Worm (Caenorhabditis elegans) whole organism, L4 larva: Measurements from ENCODE around the gene grl-6.
A peak's percentile ranks its signal among the peaks of the same experiment; 100 is the strongest.

ENCODE experiments used
- D1046.2 ChIP-seq: fragments of 200-800 bp; sonication (Bioruptor generic); IDR thresholded peaks from 2 replicates; pipeline ENCODE4 v1.3.6; 2022; ENCODE audit warnings: missing genetic modification characterization, missing compliant biosample characterization
- T20F7.1 ChIP-seq: fragments of 200-800 bp; sonication (Bioruptor generic); optimal IDR thresholded peaks from 2 replicates; lab custom pipeline; 2018; ENCODE audit warnings: mild to moderate bottlenecking, missing genetic modification characterization, missing compliant biosample characterization
- T26A8.4 ChIP-seq: fragments of 200-800 bp; sonication (Bioruptor generic); IDR thresholded peaks from 2 replicates; pipeline ENCODE4 v1.3.6; 2022; ENCODE audit warnings: missing genetic modification characterization, missing compliant biosample characterization
- Y48G9A.11 ChIP-seq: fragments of 200-800 bp; sonication (Bioruptor generic); IDR thresholded peaks from 2 replicates; pipeline ENCODE4 v1.3.6; 2022; ENCODE audit warnings: missing genetic modification reagents, missing genetic modification characterization, missing compliant biosample characterization
- Y75B8A.6 ChIP-seq: fragments of 200-800 bp; sonication (Bioruptor generic); IDR thresholded peaks from 2 replicates; pipeline ENCODE4 v1.3.6; 2022; ENCODE audit warnings: missing genetic modification reagents, missing genetic modification characterization, missing compliant biosample characterization
- ZK337.2 ChIP-seq: fragments of 200-800 bp; sonication (Bioruptor generic); IDR thresholded peaks from 2 replicates; pipeline ENCODE4 v1.3.6; 2022; ENCODE audit warnings: missing genetic modification reagents, missing genetic modification characterization, missing compliant biosample characterization
- aha-1 ChIP-seq: fragments of 150-350 bp; peaks from one replicate; lab custom pipeline; 2014; ENCODE audit warnings: missing biosample characterization, missing genetic modification characterization
- ceh-20 ChIP-seq: fragments of 200-800 bp; sonication (Bioruptor generic); IDR thresholded peaks from 2 replicates; pipeline ENCODE4 v1.3.6; 2022; ENCODE audit warnings: missing genetic modification reagents, missing genetic modification characterization, missing compliant biosample characterization
- ceh-28 ChIP-seq: fragments of 150-350 bp; optimal IDR thresholded peaks from 2 replicates; lab custom pipeline; 2014; ENCODE audit warnings: missing biosample characterization, missing genetic modification reagents, missing genetic modification characterization
- ceh-62 ChIP-seq: sonication (generic microtip); optimal IDR thresholded peaks from 2 replicates; lab custom pipeline; 2017; ENCODE audit warnings: missing biosample characterization, missing genetic modification characterization
- cey-2 ChIP-seq: sonication (generic microtip); optimal IDR thresholded peaks from 3 replicates; lab custom pipeline; 2017; ENCODE audit warnings: missing genetic modification characterization, mild to moderate bottlenecking, missing compliant biosample characterization, antibody characterized with exemption, borderline replicate concordance; ENCODE audit not compliant: insufficient read depth
- daf-16 ChIP-seq, 3 experiments: sonication (generic microtip); optimal IDR thresholded peaks; 2 replicates each; lab custom pipeline; 2016 to 2017; ENCODE audit warnings: missing genetic modification characterization in 3 of 3, missing genetic modification reagents in 3 of 3, mild to moderate bottlenecking in 2 of 3, missing compliant biosample characterization in 2 of 3, missing biosample characterization in 1 of 3, moderate library complexity in 1 of 3
- dmd-6 ChIP-seq: fragments of 200-800 bp; sonication (Bioruptor generic); IDR thresholded peaks from 2 replicates; pipeline ENCODE4 v1.3.6; 2022; ENCODE audit warnings: missing genetic modification reagents, missing genetic modification characterization, missing compliant biosample characterization
- dve-1 ChIP-seq: sonication (generic microtip); optimal IDR thresholded peaks from 2 replicates; lab custom pipeline; 2017; ENCODE audit warnings: antibody characterized with exemption, mild to moderate bottlenecking, missing genetic modification characterization, missing compliant biosample characterization; ENCODE audit not compliant: insufficient read depth
- egl-27 ChIP-seq: sonication (generic microtip); optimal IDR thresholded peaks from 3 replicates; lab custom pipeline; 2017; ENCODE audit warnings: missing biosample characterization, missing genetic modification reagents, missing genetic modification characterization
- hlh-30 ChIP-seq: sonication (generic microtip); optimal IDR thresholded peaks from 2 replicates; lab custom pipeline; 2017; ENCODE audit warnings: antibody characterized with exemption, mild to moderate bottlenecking, missing genetic modification characterization, missing compliant biosample characterization; ENCODE audit not compliant: insufficient read depth
- lin-38 ChIP-seq: fragments of 200-800 bp; sonication (Bioruptor generic); IDR thresholded peaks from 2 replicates; pipeline ENCODE4 v1.3.6; 2022; ENCODE audit warnings: missing genetic modification reagents, missing genetic modification characterization, missing compliant biosample characterization
- lir-3 ChIP-seq: sonication (generic microtip); optimal IDR thresholded peaks from 2 replicates; lab custom pipeline; 2016; ENCODE audit warnings: mild to moderate bottlenecking, missing genetic modification characterization, missing compliant biosample characterization
- madf-9 ChIP-seq: fragments of 200-800 bp; sonication (Bioruptor generic); conservative IDR thresholded peaks from 2 replicates; pipeline ENCODE4 v1.3.6; 2022; ENCODE audit warnings: missing genetic modification reagents, missing genetic modification characterization, missing compliant biosample characterization
- mes-2 ChIP-seq: sonication (generic microtip); optimal IDR thresholded peaks from 2 replicates; lab custom pipeline; 2016; ENCODE audit warnings: missing genotype, mild to moderate bottlenecking, missing genetic modification characterization, missing compliant biosample characterization; ENCODE audit not compliant: poor library complexity, severe bottlenecking
- nhr-102 ChIP-seq: sonication (generic microtip); optimal IDR thresholded peaks from 2 replicates; lab custom pipeline; 2016; ENCODE audit warnings: mild to moderate bottlenecking, missing genetic modification characterization, moderate library complexity, missing compliant biosample characterization
- nhr-111 ChIP-seq: fragments of 200-800 bp; sonication (Bioruptor generic); optimal IDR thresholded peaks from 2 replicates; lab custom pipeline; 2018; ENCODE audit warnings: mild to moderate bottlenecking, missing genetic modification characterization, missing compliant biosample characterization
- nhr-25 ChIP-seq: sonication (generic microtip); optimal IDR thresholded peaks from 2 replicates; lab custom pipeline; 2017; ENCODE audit warnings: missing genetic modification characterization, mild to moderate bottlenecking, missing compliant biosample characterization, antibody characterized with exemption, moderate library complexity, borderline replicate concordance; ENCODE audit not compliant: insufficient read depth
- nhr-28 ChIP-seq: fragments of 150-350 bp; optimal IDR thresholded peaks from 2 replicates; lab custom pipeline; 2014; ENCODE audit warnings: missing biosample characterization, missing genetic modification characterization
- nhr-41 ChIP-seq: fragments of 200-800 bp; sonication (Bioruptor generic); IDR thresholded peaks from 2 replicates; pipeline ENCODE4 v1.3.6; 2022; ENCODE audit warnings: missing genetic modification reagents, missing genetic modification characterization, missing compliant biosample characterization
- nhr-77 ChIP-seq: fragments of 150-350 bp; optimal IDR thresholded peaks from 2 replicates; lab custom pipeline; 2014; ENCODE audit warnings: missing biosample characterization, missing genetic modification characterization
- php-3 ChIP-seq: fragments of 200-800 bp; sonication (Bioruptor generic); IDR thresholded peaks from 2 replicates; pipeline ENCODE4 v1.3.6; 2022; ENCODE audit warnings: missing genetic modification reagents, missing genetic modification characterization, missing compliant biosample characterization
- pqm-1 ChIP-seq: sonication (generic microtip); optimal IDR thresholded peaks from 2 replicates; lab custom pipeline; 2017; ENCODE audit warnings: missing biosample characterization, missing genetic modification characterization
- rbr-2 ChIP-seq: sonication (generic microtip); optimal IDR thresholded peaks from 2 replicates; lab custom pipeline; 2016; ENCODE audit warnings: missing genotype, missing genetic modification characterization, missing compliant biosample characterization
- sdz-12 ChIP-seq: fragments of 200-800 bp; sonication (Bioruptor generic); optimal IDR thresholded peaks from 2 replicates; lab custom pipeline; 2018; ENCODE audit warnings: mild to moderate bottlenecking, missing genetic modification characterization, missing compliant biosample characterization
- snpc-1.2 ChIP-seq: fragments of 200-800 bp; sonication (Bioruptor generic); IDR thresholded peaks from 2 replicates; pipeline ENCODE4 v1.3.6; 2022; ENCODE audit warnings: missing genetic modification reagents, missing genetic modification characterization, missing compliant biosample characterization
- tra-1 ChIP-seq: fragments of 200-800 bp; sonication (Bioruptor generic); IDR thresholded peaks from 2 replicates; pipeline ENCODE4 v1.3.6; 2022; ENCODE audit warnings: missing genetic modification reagents, missing genetic modification characterization, missing compliant biosample characterization
- ztf-11 ChIP-seq: fragments of 150-350 bp; optimal IDR thresholded peaks from 2 replicates; lab custom pipeline; 2014; ENCODE audit warnings: missing biosample characterization, missing genetic modification characterization

The grl-6 gene

ce11 chrX:6448866-6449400 is 1.8 kb downstream of the grl-6 start, which contains the start of gene fah-1 (continued):
- TF ChIP-seq dmd-6 (GFP tag; lab: Robert Waterston, UW) = peak; percentile 67
- peak; percentile 47; the same call in 1 of the 2 replicates for TF ChIP-seq ceh-20 (GFP tag; lab: Robert Waterston, UW)
- TF ChIP-seq tra-1 (GFP tag; lab: Robert Waterston, UW) = peak; percentile 74; the same call in 1 of the 2 replicates
- TF ChIP-seq mes-2 (tag; lab: Kevin White, UChicago) = no peak
- TF ChIP-seq nhr-25 (tag; lab: Kevin White, UChicago) = peak; percentile 86
- no peak for TF ChIP-seq lir-3 (tag; lab: Kevin White, UChicago)
- peak; percentile 59 for TF ChIP-seq nhr-102
- no peak for TF ChIP-seq Y48G9A.11 (GFP tag; lab: Robert Waterston, UW)
- TF ChIP-seq nhr-41 (GFP tag; lab: Robert Waterston, UW) = no peak
- TF ChIP-seq nhr-77 (tag; lab: Kevin White, UChicago) = peak; percentile 31
- TF ChIP-seq cey-2 (tag; lab: Kevin White, UChicago) = peak; percentile 15
- TF ChIP-seq ztf-11 (tag; lab: Kevin White, UChicago) = no peak
- TF ChIP-seq aha-1 = peak; percentile 86
- TF ChIP-seq sdz-12 = no peak
- TF ChIP-seq daf-16 (GFP tag; optimal IDR thresholded peaks at IDR 0.05; lab: Kevin White, UChicago) = no peak
- TF ChIP-seq daf-16 (tag; optimal IDR thresholded peaks at IDR 0.05; lab: Kevin White, UChicago) = peak; percentile 73

ce11 chrX:6446564-6446963 is 4.2 kb downstream of the grl-6 start, which contains the start of gene asp-14:
asp-14 (minus strand) TSS chrX:6446664.
- TF ChIP-seq Y75B8A.6 (GFP tag; lab: Robert Waterston, UW) (no peak), daf-16 (GFP tag; optimal IDR thresholded peaks at IDR 0.05; lab: Kevin White, UChicago) (no peak), daf-16 (tag; optimal IDR thresholded peaks at IDR 0.05; lab: Kevin White, UChicago) (peak; percentile 17), pqm-1 (no peak)
- TF ChIP-seq, all 104 proteins: peak for 1

ce11 chrX:6445239-6445638 is 5.5 kb downstream of the grl-6 start:
- TF ChIP-seq rbr-2 (tag; lab: Kevin White, UChicago) (no peak), Y75B8A.6 (GFP tag; lab: Robert Waterston, UW) (no peak), pqm-1 (peak; percentile 28), T26A8.4 (GFP tag; lab: Robert Waterston, UW) (no peak), dve-1 (tag; lab: Kevin White, UChicago) (peak; percentile 89), D1046.2 (GFP tag; lab: Robert Waterston, UW) (no peak), snpc-1.2 (GFP tag; lab: Robert Waterston, UW) (no peak), nhr-28 (tag; lab: Kevin White, UChicago) (peak; percentile 22), nhr-111 (GFP tag; lab: Kevin White, UChicago) (no peak), ceh-62 (no peak), ZK337.2 (GFP tag; lab: Robert Waterston, UW) (no peak), dmd-6 (GFP tag; lab: Robert Waterston, UW) (peak; percentile 51), T20F7.1 (GFP tag; lab: Kevin White, UChicago) (peak; percentile 5), madf-9 (GFP tag; lab: Robert Waterston, UW) (no peak), php-3 (GFP tag; lab: Robert Waterston, UW) (peak; percentile 99), egl-27 (tag; lab: Kevin White, UChicago) (no peak), ceh-28 (tag; lab: Kevin White, UChicago) (no peak), sdz-12 (no peak), daf-16 (GFP tag; optimal IDR thresholded peaks at IDR 0.05; lab: Kevin White, UChicago) (no peak), daf-16 (tag; optimal IDR thresholded peaks at IDR 0.05; lab: Kevin White, UChicago) (peak; percentile 91), hlh-30 (no peak), lin-38 (GFP tag; lab: Robert Waterston, UW) (no peak)
